Worm (Caenorhabditis elegans): Measurements from ENCODE around the gene smim-14.
A peak's percentile ranks its signal among the peaks of the same experiment; 100 is the strongest.

ce11 chrIII:3456226-3456625 is 13.3 kb downstream of the smim-14 start:
- no peak for TF ChIP-seq sptf-1 (tag; optimal IDR thresholded peaks at IDR 0.05)
- peak; percentile 98 for TF ChIP-seq isw-1 (GFP tag; IDR thresholded peaks at IDR 0.05)
- peak; percentile 96 for TF ChIP-seq fos-1 (tag; optimal IDR thresholded peaks at IDR 0.05)
- peak; percentile 77 for TF ChIP-seq blmp-1 (tag; optimal IDR thresholded peaks at IDR 0.05)
- TF ChIP-seq ztf-4 (tag; optimal IDR thresholded peaks at IDR 0.05) = peak; percentile 91
- TF ChIP-seq nhr-12 (tag; optimal IDR thresholded peaks at IDR 0.05) = no peak
- peak; percentile 86 for TF ChIP-seq nhr-11 (tag; optimal IDR thresholded peaks at IDR 0.05)
- peak; percentile 96 for TF ChIP-seq aly-2 (tag; optimal IDR thresholded peaks at IDR 0.05)
- peak; percentile 68 for TF ChIP-seq zag-1 (tag; optimal IDR thresholded peaks at IDR 0.05)
- peak; percentile 89 for TF ChIP-seq snpc-4 (tag; optimal IDR thresholded peaks at IDR 0.05)
- peak; percentile 48 to 98 (median 89) for TF ChIP-seq elt-3 (tag; optimal IDR thresholded peaks at IDR 0.05)
